Fruit fly (Drosophila melanogaster) whole organism, embryonic: ENCODE results near the gene CG7785.

Experiments
- Atf-2 ChIP-seq: fragments of 200-800 bp; sonication (Bioruptor generic); optimal IDR thresholded peaks from 2 replicates; lab custom pipeline; 2016; ENCODE audit warnings: missing biosample characterization, missing genetic modification characterization
- Awh ChIP-seq: fragments of 200-800 bp; sonication (Bioruptor generic); IDR thresholded peaks from 2 replicates; pipeline ENCODE4, ENCODE4 v1.3.6; 2022; ENCODE audit warnings: missing biosample characterization, missing genetic modification characterization
- Bteb2 ChIP-seq: fragments of 200-800 bp; sonication (Bioruptor generic); optimal IDR thresholded peaks from 2 replicates; lab custom pipeline; 2016; ENCODE audit warnings: missing biosample characterization, missing genetic modification characterization
- CG10321 ChIP-seq: fragments of 200-800 bp; sonication (Bioruptor generic); IDR thresholded peaks from 2 replicates; pipeline ENCODE4 v1.3.6; 2022; ENCODE audit warnings: missing biosample characterization, missing genetic modification characterization
- CG10366 ChIP-seq: fragments of 200-800 bp; sonication (Bioruptor generic); IDR thresholded peaks from 2 replicates; pipeline ENCODE4 v1.3.6; 2022; ENCODE audit warnings: missing biosample characterization, missing genetic modification characterization
- CG10959 ChIP-seq: fragments of 200-800 bp; sonication (Bioruptor generic); IDR thresholded peaks from 2 replicates; pipeline ENCODE4 v1.3.6; 2022; ENCODE audit warnings: missing biosample characterization, missing genetic modification characterization
- CG12744 ChIP-seq: fragments of 200-800 bp; sonication (Bioruptor generic); optimal IDR thresholded peaks from 2 replicates; lab custom pipeline; 2016; ENCODE audit warnings: missing biosample characterization, missing genetic modification characterization
- CG13624 ChIP-seq: fragments of 200-800 bp; sonication (Bioruptor generic); optimal IDR thresholded peaks from 2 replicates; lab custom pipeline; 2016; ENCODE audit warnings: missing biosample characterization, missing genetic modification characterization
- CG13775 ChIP-seq: fragments of 200-800 bp; sonication (Bioruptor generic); optimal IDR thresholded peaks from 3 replicates; lab custom pipeline; 2017; ENCODE audit warnings: missing biosample characterization, mild to moderate bottlenecking, missing genetic modification characterization
- CG13894 ChIP-seq: fragments of 200-800 bp; sonication (Bioruptor generic); optimal IDR thresholded peaks from 3 replicates; lab custom pipeline; 2018; ENCODE audit warnings: missing biosample characterization, mild to moderate bottlenecking, missing genetic modification characterization, moderate library complexity
- CG17361 ChIP-seq: fragments of 200-800 bp; sonication (Bioruptor generic); IDR thresholded peaks from 3 replicates; pipeline ENCODE4 v1.3.6; 2022; ENCODE audit warnings: missing biosample characterization, missing genetic modification characterization
- CG2202 ChIP-seq: fragments of 200-800 bp; sonication (Bioruptor generic); optimal IDR thresholded peaks from 2 replicates; lab custom pipeline; 2018; ENCODE audit warnings: missing biosample characterization, mild to moderate bottlenecking, missing genetic modification characterization
- CG30403 ChIP-seq: fragments of 200-800 bp; sonication (Bioruptor generic); optimal IDR thresholded peaks from 3 replicates; lab custom pipeline; 2016; ENCODE audit warnings: missing biosample characterization, missing genetic modification characterization
- CG4282 ChIP-seq: fragments of 200-800 bp; sonication (Bioruptor generic); optimal IDR thresholded peaks from 2 replicates; lab custom pipeline; 2016; ENCODE audit warnings: missing biosample characterization, missing genetic modification characterization
- CG8089 ChIP-seq: fragments of 200-800 bp; sonication (Bioruptor generic); optimal IDR thresholded peaks from 3 replicates; lab custom pipeline; 2016; ENCODE audit warnings: missing biosample characterization, missing genetic modification characterization
- CG9437 ChIP-seq: fragments of 200-800 bp; sonication (Bioruptor generic); optimal IDR thresholded peaks from 2 replicates; lab custom pipeline; 2018; ENCODE audit warnings: missing biosample characterization, mild to moderate bottlenecking, missing genetic modification characterization
- CG9609 ChIP-seq: fragments of 200-800 bp; sonication (Bioruptor generic); optimal IDR thresholded peaks from 3 replicates; lab custom pipeline; 2016; ENCODE audit warnings: missing biosample characterization, missing genetic modification characterization
- CG9932 ChIP-seq: fragments of 200-800 bp; sonication (Bioruptor generic); IDR thresholded peaks from 2 replicates; pipeline ENCODE4 v1.3.6; 2022; ENCODE audit warnings: missing biosample characterization, missing genetic modification characterization
- CrebB ChIP-seq: fragments of 200-800 bp; sonication (Bioruptor generic); optimal IDR thresholded peaks from 3 replicates; lab custom pipeline; 2018; ENCODE audit warnings: missing biosample characterization, mild to moderate bottlenecking, missing genetic modification characterization
- D19B ChIP-seq: fragments of 200-800 bp; sonication (Bioruptor generic); optimal IDR thresholded peaks from 2 replicates; lab custom pipeline; 2017; ENCODE audit warnings: missing biosample characterization, mild to moderate bottlenecking, missing genetic modification characterization
- Dad ChIP-seq: fragments of 200-800 bp; sonication (Bioruptor generic); optimal IDR thresholded peaks from 3 replicates; lab custom pipeline; 2016; ENCODE audit warnings: missing biosample characterization, missing genetic modification characterization
- Doc2 ChIP-seq: fragments of 200-800 bp; sonication (Bioruptor generic); IDR thresholded peaks from 2 replicates; pipeline ENCODE4 v1.3.6; 2022; ENCODE audit warnings: missing biosample characterization, missing genetic modification characterization
- E2f2 ChIP-seq: fragments of 200-800 bp; sonication (Bioruptor generic); IDR thresholded peaks from 2 replicates; pipeline ENCODE4 v1.3.6; 2022; ENCODE audit warnings: missing biosample characterization, missing genetic modification characterization
- HHEX ChIP-seq: fragments of 200-800 bp; sonication (Bioruptor generic); optimal IDR thresholded peaks from 3 replicates; lab custom pipeline; 2017; ENCODE audit warnings: missing biosample characterization, mild to moderate bottlenecking, missing genetic modification characterization, missing genetic modification reagents
- HLHmδ ChIP-seq: fragments of 200-800 bp; sonication (Bioruptor generic); optimal IDR thresholded peaks from 2 replicates; lab custom pipeline; 2018; ENCODE audit warnings: missing biosample characterization, mild to moderate bottlenecking, missing genetic modification characterization, moderate library complexity
- Hr3 ChIP-seq: fragments of 200-800 bp; sonication (Bioruptor generic); optimal IDR thresholded peaks from 3 replicates; lab custom pipeline; 2016; ENCODE audit warnings: missing biosample characterization, missing genetic modification characterization
- Lim3 ChIP-seq: fragments of 200-800 bp; sonication (Bioruptor generic); IDR thresholded peaks from 2 replicates; pipeline ENCODE4 v1.3.6; 2022; ENCODE audit warnings: missing biosample characterization, missing genetic modification characterization
- NFAT ChIP-seq: fragments of 200-800 bp; sonication (Bioruptor generic); IDR thresholded peaks from 2 replicates; pipeline ENCODE4 v1.3.6; 2022; ENCODE audit warnings: missing biosample characterization, missing genetic modification characterization
- Ptx1 ChIP-seq: fragments of 200-800 bp; sonication (Bioruptor generic); IDR thresholded peaks from 2 replicates; pipeline ENCODE4 v1.3.6; 2022; ENCODE audit warnings: missing biosample characterization, missing genetic modification characterization
- Taf1 ChIP-seq: fragments of 200-800 bp; sonication (Bioruptor generic); IDR thresholded peaks from 2 replicates; pipeline ENCODE4 v1.3.6; 2022; ENCODE audit warnings: missing biosample characterization, missing genetic modification characterization
- Tbp ChIP-seq: fragments of >200 bp; optimal IDR thresholded peaks from 2 replicates; lab custom pipeline; 2018; ENCODE audit warnings: missing biosample characterization, missing genetic modification characterization
- Xrp1 ChIP-seq: fragments of 200-800 bp; sonication (Bioruptor generic); IDR thresholded peaks from 2 replicates; pipeline ENCODE4 v1.3.6; 2022; ENCODE audit warnings: missing biosample characterization, missing genetic modification characterization
- croc ChIP-seq: fragments of 200-800 bp; sonication (Bioruptor generic); conservative IDR thresholded peaks from 3 replicates; pipeline ENCODE4 v1.3.6; 2022; ENCODE audit warnings: missing biosample characterization, missing genetic modification characterization
- cwo ChIP-seq: fragments of 200-800 bp; sonication (Bioruptor generic); optimal IDR thresholded peaks from 3 replicates; lab custom pipeline; 2017; ENCODE audit warnings: missing biosample characterization, missing genetic modification characterization, mild to moderate bottlenecking, moderate library complexity, missing genetic modification reagents
- dm ChIP-seq: fragments of 200-800 bp; sonication (Bioruptor generic); optimal IDR thresholded peaks from 3 replicates; lab custom pipeline; 2016; ENCODE audit warnings: missing biosample characterization, missing genetic modification characterization
- ewg ChIP-seq: fragments of 200-800 bp; sonication (Bioruptor generic); optimal IDR thresholded peaks from 3 replicates; lab custom pipeline; 2017; ENCODE audit warnings: mild to moderate bottlenecking, missing biosample characterization, missing genetic modification reagents, missing genetic modification characterization
- ftz-f1 ChIP-seq: fragments of 200-800 bp; sonication (Bioruptor generic); optimal IDR thresholded peaks from 2 replicates; lab custom pipeline; 2016; ENCODE audit warnings: missing biosample characterization, missing genetic modification characterization
- gcm2 ChIP-seq: fragments of 200-800 bp; sonication (Bioruptor generic); optimal IDR thresholded peaks from 2 replicates; lab custom pipeline; 2016; ENCODE audit warnings: missing biosample characterization, missing genetic modification characterization
- gfzf ChIP-seq: fragments of 200-800 bp; sonication (Bioruptor generic); optimal IDR thresholded peaks from 2 replicates; lab custom pipeline; 2016; ENCODE audit warnings: missing biosample characterization, mild to moderate bottlenecking, missing genetic modification characterization, moderate library complexity
- h ChIP-seq: fragments of >200 bp; optimal IDR thresholded peaks from 2 replicates; lab custom pipeline; 2017
- luna ChIP-seq: fragments of 200-800 bp; sonication (Bioruptor generic); optimal IDR thresholded peaks from 2 replicates; lab custom pipeline; 2016; ENCODE audit warnings: missing biosample characterization, missing genetic modification characterization
- mirr ChIP-seq: fragments of 200-800 bp; sonication (Bioruptor generic); optimal IDR thresholded peaks from 3 replicates; lab custom pipeline; 2018; ENCODE audit warnings: missing biosample characterization, mild to moderate bottlenecking, missing genetic modification characterization
- nau ChIP-seq: fragments of 200-800 bp; sonication (Bioruptor generic); optimal IDR thresholded peaks from 3 replicates; lab custom pipeline; 2017; ENCODE audit warnings: missing biosample characterization, mild to moderate bottlenecking, missing genetic modification characterization, missing genetic modification reagents
- oc ChIP-seq: fragments of 200-800 bp; sonication (Bioruptor generic); optimal IDR thresholded peaks from 2 replicates; lab custom pipeline; 2018; ENCODE audit warnings: missing biosample characterization, mild to moderate bottlenecking, missing genetic modification characterization, moderate library complexity
- odd ChIP-seq: fragments of 200-800 bp; sonication (Bioruptor generic); optimal IDR thresholded peaks from 2 replicates; lab custom pipeline; 2017; ENCODE audit warnings: missing biosample characterization, mild to moderate bottlenecking, missing genetic modification characterization
- onecut ChIP-seq: fragments of 200-800 bp; sonication (Bioruptor generic); IDR thresholded peaks from 2 replicates; pipeline ENCODE4 v1.3.6; 2022; ENCODE audit warnings: missing biosample characterization, missing genetic modification characterization
- phol ChIP-seq: fragments of 200-800 bp; sonication (Bioruptor generic); optimal IDR thresholded peaks from 3 replicates; lab custom pipeline; 2018; ENCODE audit warnings: missing biosample characterization, mild to moderate bottlenecking, missing genetic modification characterization, moderate library complexity
- pzg ChIP-seq: fragments of 200-800 bp; sonication (Bioruptor generic); optimal IDR thresholded peaks from 3 replicates; lab custom pipeline; 2018; ENCODE audit warnings: missing biosample characterization, mild to moderate bottlenecking, missing genetic modification characterization, moderate library complexity
- sisA ChIP-seq: fragments of 200-800 bp; sonication (Bioruptor generic); IDR thresholded peaks from 2 replicates; pipeline ENCODE4 v1.3.6; 2022; ENCODE audit warnings: missing biosample characterization, missing genetic modification characterization
- tap ChIP-seq: fragments of 200-800 bp; optimal IDR thresholded peaks from 3 replicates; lab custom pipeline; 2019; ENCODE audit warnings: missing biosample characterization, mild to moderate bottlenecking, missing genetic modification characterization, moderate library complexity
- tll ChIP-seq, 2 experiments: fragments of 200-800 bp in 1 of 2; fragments of >200 bp in 1 of 2; sonication (Bioruptor generic) in 1 of 2; optimal IDR thresholded peaks; 2 replicates each; lab custom pipeline; 2017 to 2019; ENCODE audit warnings: missing biosample characterization in 2 of 2, missing genetic modification characterization in 2 of 2, mild to moderate bottlenecking in 1 of 2, moderate library complexity in 1 of 2
- wor ChIP-seq: fragments of 200-800 bp; sonication (Bioruptor generic); IDR thresholded peaks from 2 replicates; pipeline ENCODE4 v1.3.6; 2022; ENCODE audit warnings: missing biosample characterization, missing genetic modification characterization
- zfh2 ChIP-seq: fragments of 200-800 bp; sonication (Bioruptor generic); optimal IDR thresholded peaks from 2 replicates; lab custom pipeline; 2016; ENCODE audit warnings: missing biosample characterization, missing genetic modification characterization

CG7785 gene

dm6 chr3R:18021261-18021679 is at the start of gene CG7785 (continued):
- TF ChIP-seq nau (no peak), gfzf (GFP tag; lab: Kevin White, UChicago) (peak; percentile 70), cwo (no peak), h (lab: Kevin White, UChicago) (no peak), dm (peak; percentile 5), CG13624 (GFP tag; lab: Kevin White, UChicago) (peak; percentile 50), Hr3 (GFP tag; lab: Kevin White, UChicago) (peak; percentile 68), CG13894 (tag; lab: Kevin White, UChicago) (no peak), CG4282 (no peak), CG13775 (GFP tag; lab: Kevin White, UChicago) (peak; percentile 59), CrebB (tag; lab: Kevin White, UChicago) (peak; percentile 18), Awh (GFP tag; lab: Robert Waterston, UW) (no peak), CG10321 (GFP tag; lab: Robert Waterston, UW) (no peak), Doc2 (GFP tag; lab: Robert Waterston, UW) (no peak), Dad (GFP tag; lab: Kevin White, UChicago) (no peak), CG10366 (GFP tag; lab: Robert Waterston, UW) (no peak), Ptx1 (GFP tag; lab: Robert Waterston, UW) (peak; percentile 66), wor (GFP tag; lab: Robert Waterston, UW) (peak; percentile 28; the same call in 1 of the 2 replicates), CG17361 (GFP tag; lab: Robert Waterston, UW) (peak; percentile 83), CG10959 (no peak), CG12744 (GFP tag; lab: Kevin White, UChicago) (peak; percentile 20), pzg (peak; percentile 43), tap (tag; lab: Kevin White, UChicago) (no peak), Taf1 (no peak), ewg (no peak), HHEX (GFP tag; lab: Kevin White, UChicago) (peak; percentile 6), tll (GFP tag; optimal IDR thresholded peaks at IDR 0.05; lab: Kevin White, UChicago) (no peak), HLHmδ (no peak), CG9932 (GFP tag; lab: Robert Waterston, UW) (no peak), E2f2 (peak; percentile 53), NFAT (GFP tag; lab: Robert Waterston, UW) (no peak), croc (peak; percentile 27; the same call in 2 of the 3 replicates), Xrp1 (GFP tag; lab: Robert Waterston, UW) (no peak), Tbp (no peak), Bteb2 (GFP tag; lab: Kevin White, UChicago) (peak; percentile 14), D19B (no peak), zfh2 (GFP tag; lab: Kevin White, UChicago) (peak; percentile 3), CG9609 (GFP tag; lab: Kevin White, UChicago) (peak; percentile 13), odd (GFP tag; lab: Kevin White, UChicago) (no peak), phol (peak; percentile 68), gcm2 (GFP tag; lab: Kevin White, UChicago) (no peak), sisA (GFP tag; lab: Robert Waterston, UW) (no peak; the same call in 1 of the 2 replicates), CG8089 (GFP tag; lab: Kevin White, UChicago) (peak; percentile 63), Lim3 (GFP tag; lab: Robert Waterston, UW) (no peak), CG9437 (GFP tag; lab: Kevin White, UChicago) (peak; percentile 2), Atf-2 (peak; percentile 61), luna (GFP tag; lab: Kevin White, UChicago) (no peak), mirr (no peak), CG30403 (GFP tag; lab: Kevin White, UChicago) (peak; percentile 77), oc (tag; lab: Kevin White, UChicago) (no peak), ftz-f1 (no peak), onecut (GFP tag; lab: Robert Waterston, UW) (peak; percentile 34; the same call in 1 of the 2 replicates), CG2202 (peak; percentile 4)
